Worm (Caenorhabditis elegans): ENCODE results near the gene C03B1.6.

C03B1.6 gene

ce11 chrX:6350016-6350415 is at the start of gene C03B1.6:
TSS of gene C03B1.6 (plus strand) at chrX:6350316.
- TF ChIP-seq nhr-21 (tag; optimal IDR thresholded peaks at IDR 0.05) (no peak), sem-4 (tag; optimal IDR thresholded peaks at IDR 0.05) (no peak), nhr-6 (tag; optimal IDR thresholded peaks at IDR 0.05) (no peak), C34F6.9 (tag; optimal IDR thresholded peaks at IDR 0.05) (no peak), sma-3 (GFP tag; optimal IDR thresholded peaks at IDR 0.05) (no peak), ceh-16 (tag; optimal IDR thresholded peaks at IDR 0.05) (no peak), nhr-25 (tag; optimal IDR thresholded peaks at IDR 0.05) (no peak), lin-11 (tag; optimal IDR thresholded peaks at IDR 0.05) (no peak), ztf-1 (GFP tag; conservative IDR thresholded peaks at IDR 0.05) (no peak), ama-1 (optimal IDR thresholded peaks at IDR 0.05) (no peak), gmeb-1 (tag; optimal IDR thresholded peaks at IDR 0.05) (no peak), mbf-1 (tag; optimal IDR thresholded peaks at IDR 0.05) (no peak)

ce11 chrX:6311391-6311790 is 38.7 kb upstream of the C03B1.6 start, which contains the start of gene npr-38:
TSS of gene npr-38 (plus strand) at chrX:6311691.
- no peak for TF ChIP-seq zag-1 (tag; optimal IDR thresholded peaks at IDR 0.05)
- TF ChIP-seq nhr-21 (tag; optimal IDR thresholded peaks at IDR 0.05): no peak
- no peak for TF ChIP-seq ama-1 (optimal IDR thresholded peaks at IDR 0.05)
- TF ChIP-seq blmp-1 (tag; optimal IDR thresholded peaks at IDR 0.05; ENCODE audit: insufficient read depth): no peak
- TF ChIP-seq mbf-1 (tag; optimal IDR thresholded peaks at IDR 0.05): no peak
- no peak for TF ChIP-seq F13H6.1 (tag; optimal IDR thresholded peaks at IDR 0.05)

ce11 chrX:6318803-6319202 is 31.3 kb upstream of the C03B1.6 start:
- no peak for TF ChIP-seq dmd-4 (tag; optimal IDR thresholded peaks at IDR 0.05)
- TF ChIP-seq ztf-1 (GFP tag; conservative IDR thresholded peaks at IDR 0.05): no peak
- TF ChIP-seq elt-1 (tag; optimal IDR thresholded peaks at IDR 0.05): no peak
- TF ChIP-seq snpc-4 (tag; optimal IDR thresholded peaks at IDR 0.05): no peak
- TF ChIP-seq nhr-11 (tag; optimal IDR thresholded peaks at IDR 0.05): no peak
- TF ChIP-seq ceh-16 (tag; optimal IDR thresholded peaks at IDR 0.05): peak; percentile 28
- TF ChIP-seq sma-9 (GFP tag; optimal IDR thresholded peaks at IDR 0.05): peak; percentile 81
- TF ChIP-seq sma-9 (tag; optimal IDR thresholded peaks at IDR 0.05): no peak
- no peak for TF ChIP-seq nhr-23 (tag; optimal IDR thresholded peaks at IDR 0.05)
- TF ChIP-seq egl-27 (tag; optimal IDR thresholded peaks at IDR 0.05): peak; percentile 43
- no peak for TF ChIP-seq ztf-11 (tag; optimal IDR thresholded peaks at IDR 0.05)
- no peak for TF ChIP-seq gmeb-1 (tag; optimal IDR thresholded peaks at IDR 0.05)
- TF ChIP-seq ama-1 (optimal IDR thresholded peaks at IDR 0.05): no peak
- TF ChIP-seq zag-1 (tag; optimal IDR thresholded peaks at IDR 0.05): no peak
- no peak for TF ChIP-seq unc-62 (GFP tag; optimal IDR thresholded peaks at IDR 0.05)
- TF ChIP-seq unc-39 (tag; optimal IDR thresholded peaks at IDR 0.05): no peak
- no peak for TF ChIP-seq nhr-25 (tag; optimal IDR thresholded peaks at IDR 0.05)
- TF ChIP-seq crh-2 (tag; optimal IDR thresholded peaks at IDR 0.05): no peak
- TF ChIP-seq nhr-237 (tag; optimal IDR thresholded peaks at IDR 0.05): no peak
- no peak for TF ChIP-seq mab-5 (tag; optimal IDR thresholded peaks at IDR 0.05)
- TF ChIP-seq ZK546.5 (tag; optimal IDR thresholded peaks at IDR 0.05): no peak
- TF ChIP-seq blmp-1 (tag; optimal IDR thresholded peaks at IDR 0.05; ENCODE audit: insufficient read depth): no peak
- no peak for TF ChIP-seq nhr-12 (tag; optimal IDR thresholded peaks at IDR 0.05)
- no peak for TF ChIP-seq nhr-21 (tag; optimal IDR thresholded peaks at IDR 0.05)
- no peak for TF ChIP-seq alr-1 (tag; optimal IDR thresholded peaks at IDR 0.05)
- TF ChIP-seq aly-2 (tag; optimal IDR thresholded peaks at IDR 0.05): no peak
- TF ChIP-seq C34F6.9 (tag; optimal IDR thresholded peaks at IDR 0.05): no peak
- no peak for TF ChIP-seq peb-1 (tag; optimal IDR thresholded peaks at IDR 0.05)
- no peak for TF ChIP-seq ceh-82 (tag; optimal IDR thresholded peaks at IDR 0.05)
- TF ChIP-seq R02D3.7 (tag; optimal IDR thresholded peaks at IDR 0.05): no peak
- TF ChIP-seq lin-13 (GFP tag; optimal IDR thresholded peaks at IDR 0.05): no peak
- TF ChIP-seq elt-3 (tag; optimal IDR thresholded peaks at IDR 0.05): no peak
- TF ChIP-seq sem-4 (tag; optimal IDR thresholded peaks at IDR 0.05): no peak
- no peak for TF ChIP-seq unc-55 (GFP tag; optimal IDR thresholded peaks at IDR 0.05)
- no peak for TF ChIP-seq nhr-129 (tag; optimal IDR thresholded peaks at IDR 0.05)
- peak; percentile 21 for TF ChIP-seq sma-3 (GFP tag; optimal IDR thresholded peaks at IDR 0.05)
- TF ChIP-seq mbf-1 (tag; optimal IDR thresholded peaks at IDR 0.05): no peak
- TF ChIP-seq lin-39 (tag; optimal IDR thresholded peaks at IDR 0.05): no peak
- TF ChIP-seq skn-1 (tag; optimal IDR thresholded peaks at IDR 0.05): no peak
- no peak for TF ChIP-seq ztf-4 (tag; optimal IDR thresholded peaks at IDR 0.05)
- TF ChIP-seq fos-1 (tag; optimal IDR thresholded peaks at IDR 0.05): peak; percentile 28
- no peak for TF ChIP-seq mdl-1 (tag; optimal IDR thresholded peaks at IDR 0.05)
- TF ChIP-seq lin-11 (tag; optimal IDR thresholded peaks at IDR 0.05): no peak
- TF ChIP-seq nhr-10 (tag; optimal IDR thresholded peaks at IDR 0.05): no peak
- no peak for TF ChIP-seq nhr-77 (tag; optimal IDR thresholded peaks at IDR 0.05)
